Fruit fly (Drosophila melanogaster) whole organism, embryonic: ENCODE data around the gene CG15461.

Experiments used
- Asciz ChIP-seq: fragments of 200-800 bp; sonication (Bioruptor generic); optimal IDR thresholded peaks from 2 replicates; lab custom pipeline; 2017; ENCODE audit warnings: missing biosample characterization, mild to moderate bottlenecking, missing genetic modification characterization, missing genetic modification reagents
- B-H1 ChIP-seq: fragments of 200-800 bp; sonication (Bioruptor generic); IDR thresholded peaks from 3 replicates; pipeline ENCODE4 v1.3.6; 2022; ENCODE audit warnings: missing biosample characterization, missing genetic modification characterization
- Bdp1 ChIP-seq: fragments of 200-800 bp; sonication (Bioruptor generic); optimal IDR thresholded peaks from 3 replicates; lab custom pipeline; 2016; ENCODE audit warnings: missing biosample characterization, missing genetic modification characterization
- CG10147 ChIP-seq: fragments of 200-800 bp; sonication (Bioruptor generic); optimal IDR thresholded peaks from 2 replicates; lab custom pipeline; 2019; ENCODE audit warnings: missing biosample characterization, mild to moderate bottlenecking, missing genetic modification characterization, moderate library complexity
- CG10431 ChIP-seq: fragments of 200-800 bp; sonication (Bioruptor generic); optimal IDR thresholded peaks from 3 replicates; lab custom pipeline; 2018; ENCODE audit warnings: missing biosample characterization, mild to moderate bottlenecking, missing genetic modification characterization
- CG12104 ChIP-seq: fragments of 200-800 bp; sonication (Bioruptor generic); optimal IDR thresholded peaks from 3 replicates; lab custom pipeline; 2016; ENCODE audit warnings: missing biosample characterization, missing genetic modification characterization
- CG12769 ChIP-seq: fragments of 200-800 bp; sonication (Bioruptor generic); optimal IDR thresholded peaks from 2 replicates; lab custom pipeline; 2019; ENCODE audit warnings: missing biosample characterization, mild to moderate bottlenecking, missing genetic modification characterization, moderate library complexity
- CG13123 ChIP-seq: fragments of 200-800 bp; sonication (Bioruptor generic); optimal IDR thresholded peaks from 2 replicates; lab custom pipeline; 2016; ENCODE audit warnings: missing biosample characterization, missing genetic modification characterization
- CG14710 ChIP-seq: fragments of 200-800 bp; sonication (Bioruptor generic); optimal IDR thresholded peaks from 3 replicates; lab custom pipeline; 2019; ENCODE audit warnings: missing biosample characterization, mild to moderate bottlenecking, missing genetic modification characterization, moderate library complexity
- CG17359 ChIP-seq: fragments of 200-800 bp; sonication (Bioruptor generic); optimal IDR thresholded peaks from 3 replicates; lab custom pipeline; 2018; ENCODE audit warnings: missing biosample characterization, mild to moderate bottlenecking, missing genetic modification characterization, moderate library complexity
- CG17361 ChIP-seq: fragments of 200-800 bp; sonication (Bioruptor generic); IDR thresholded peaks from 3 replicates; pipeline ENCODE4 v1.3.6; 2022; ENCODE audit warnings: missing biosample characterization, missing genetic modification characterization
- CG1832 ChIP-seq: fragments of 200-800 bp; sonication (Bioruptor generic); optimal IDR thresholded peaks from 2 replicates; lab custom pipeline; 2017; ENCODE audit warnings: missing biosample characterization, mild to moderate bottlenecking, missing genetic modification characterization, inconsistent platforms
- CG2678 ChIP-seq: fragments of 200-800 bp; sonication (Bioruptor generic); optimal IDR thresholded peaks from 3 replicates; lab custom pipeline; 2019; ENCODE audit warnings: missing biosample characterization, mild to moderate bottlenecking, missing genetic modification characterization, moderate library complexity
- CG33557 ChIP-seq: fragments of 200-800 bp; sonication (Bioruptor generic); optimal IDR thresholded peaks from 2 replicates; lab custom pipeline; 2019; ENCODE audit warnings: missing biosample characterization, mild to moderate bottlenecking, missing genetic modification characterization, moderate library complexity
- CG3407 ChIP-seq: fragments of 200-800 bp; sonication (Bioruptor generic); optimal IDR thresholded peaks from 2 replicates; lab custom pipeline; 2018; ENCODE audit warnings: missing biosample characterization, mild to moderate bottlenecking, missing genetic modification characterization
- CG42726 ChIP-seq: fragments of 200-800 bp; sonication (Bioruptor generic); IDR thresholded peaks from 2 replicates; pipeline ENCODE4 v1.3.6; 2022; ENCODE audit warnings: missing biosample characterization, missing genetic modification characterization; ENCODE audit not compliant: partially characterized antibody
- CG43689 ChIP-seq: fragments of 200-800 bp; sonication (Bioruptor generic); IDR thresholded peaks from 2 replicates; pipeline ENCODE4 v1.3.6; 2022; ENCODE audit warnings: missing biosample characterization, missing genetic modification characterization
- CG8765 ChIP-seq: fragments of 200-800 bp; sonication (Bioruptor generic); IDR thresholded peaks from 2 replicates; pipeline ENCODE4 v1.3.6; 2022; ENCODE audit warnings: missing biosample characterization, missing genetic modification characterization
- D ChIP-seq, 2 experiments: fragments of 200-800 bp in 1 of 2; fragments of >200 bp in 1 of 2; sonication (Bioruptor generic) in 1 of 2; optimal IDR thresholded peaks; 2 replicates in 1 of 2; 3 replicates in 1 of 2; lab custom pipeline; 2017; ENCODE audit warnings: mild to moderate bottlenecking in 1 of 2, missing biosample characterization in 1 of 2, missing genetic modification characterization in 1 of 2, missing genetic modification reagents in 1 of 2
- Dbx ChIP-seq: fragments of 200-800 bp; sonication (Bioruptor generic); IDR thresholded peaks from 3 replicates; pipeline ENCODE4 v1.3.6; 2022; ENCODE audit warnings: missing biosample characterization, missing genetic modification characterization
- HLHmδ ChIP-seq: fragments of 200-800 bp; sonication (Bioruptor generic); optimal IDR thresholded peaks from 2 replicates; lab custom pipeline; 2018; ENCODE audit warnings: missing biosample characterization, mild to moderate bottlenecking, missing genetic modification characterization, moderate library complexity
- HmgD ChIP-seq: fragments of 200-800 bp; sonication (Bioruptor generic); optimal IDR thresholded peaks from 3 replicates; lab custom pipeline; 2016; ENCODE audit warnings: missing biosample characterization, missing genetic modification characterization
- Hmr ChIP-seq: fragments of 200-800 bp; sonication (Bioruptor generic); optimal IDR thresholded peaks from 3 replicates; lab custom pipeline; 2017; ENCODE audit warnings: mild to moderate bottlenecking, missing biosample characterization, missing genetic modification reagents, missing genetic modification characterization
- Hr51 ChIP-seq, 2 experiments: fragments of 200-800 bp; sonication (Bioruptor generic); optimal IDR thresholded peaks; 2 replicates in 1 of 2; 3 replicates in 1 of 2; lab custom pipeline; 2016 to 2018; ENCODE audit warnings: missing biosample characterization in 2 of 2, missing genetic modification characterization in 2 of 2, mild to moderate bottlenecking in 1 of 2, moderate library complexity in 1 of 2
- Lhr ChIP-seq: fragments of 200-800 bp; sonication (Bioruptor generic); optimal IDR thresholded peaks from 3 replicates; lab custom pipeline; 2017; ENCODE audit warnings: mild to moderate bottlenecking, missing biosample characterization, missing genetic modification reagents, missing genetic modification characterization
- Lim3 ChIP-seq: fragments of 200-800 bp; sonication (Bioruptor generic); IDR thresholded peaks from 2 replicates; pipeline ENCODE4 v1.3.6; 2022; ENCODE audit warnings: missing biosample characterization, missing genetic modification characterization
- Lpt ChIP-seq: fragments of >200 bp; optimal IDR thresholded peaks from 2 replicates; lab custom pipeline; 2018; ENCODE audit warnings: missing biosample characterization, missing genetic modification characterization
- Nf-YC ChIP-seq: fragments of 200-800 bp; optimal IDR thresholded peaks from 3 replicates; lab custom pipeline; 2019; ENCODE audit warnings: missing biosample characterization, mild to moderate bottlenecking, missing genetic modification characterization, moderate library complexity
- Rx ChIP-seq: fragments of 200-800 bp; sonication (Bioruptor generic); IDR thresholded peaks from 2 replicates; pipeline ENCODE4 v1.3.6; 2022; ENCODE audit warnings: missing biosample characterization, missing genetic modification characterization
- Sox102F ChIP-seq: fragments of 200-800 bp; sonication (Bioruptor generic); optimal IDR thresholded peaks from 2 replicates; lab custom pipeline; 2018; ENCODE audit warnings: missing biosample characterization, mild to moderate bottlenecking, missing genetic modification characterization, moderate library complexity
- ac ChIP-seq: fragments of 200-800 bp; sonication (Bioruptor generic); optimal IDR thresholded peaks from 3 replicates; lab custom pipeline; 2017; ENCODE audit warnings: missing biosample characterization, mild to moderate bottlenecking, missing genetic modification characterization
- cwo ChIP-seq: fragments of 200-800 bp; sonication (Bioruptor generic); optimal IDR thresholded peaks from 3 replicates; lab custom pipeline; 2017; ENCODE audit warnings: missing biosample characterization, missing genetic modification characterization, mild to moderate bottlenecking, moderate library complexity, missing genetic modification reagents
- dmrt99B ChIP-seq: fragments of 200-800 bp; sonication (Bioruptor generic); optimal IDR thresholded peaks from 2 replicates; lab custom pipeline; 2018; ENCODE audit warnings: missing biosample characterization, mild to moderate bottlenecking, missing genetic modification characterization, moderate library complexity
- fd64A ChIP-seq: fragments of 200-800 bp; sonication (Bioruptor generic); optimal IDR thresholded peaks from 3 replicates; lab custom pipeline; 2018; ENCODE audit warnings: missing biosample characterization, mild to moderate bottlenecking, missing genetic modification characterization
- hb ChIP-seq: fragments of 200-800 bp; sonication (Bioruptor generic); IDR thresholded peaks from 3 replicates; pipeline ENCODE4 v1.3.6; 2022; ENCODE audit warnings: missing biosample characterization, missing genetic modification characterization; ENCODE audit not compliant: partially characterized antibody
- jing ChIP-seq: fragments of 200-800 bp; sonication (Bioruptor generic); optimal IDR thresholded peaks from 2 replicates; lab custom pipeline; 2018; ENCODE audit warnings: missing biosample characterization, mild to moderate bottlenecking, missing genetic modification characterization
- lmd ChIP-seq: fragments of 200-800 bp; sonication (Bioruptor generic); IDR thresholded peaks from 2 replicates; pipeline ENCODE4 v1.3.6; 2022; ENCODE audit warnings: missing biosample characterization, missing genetic modification characterization
- maf-S ChIP-seq: fragments of 200-800 bp; sonication (Bioruptor generic); optimal IDR thresholded peaks from 2 replicates; lab custom pipeline; 2016; ENCODE audit warnings: missing biosample characterization, missing genetic modification characterization
- pzg ChIP-seq: fragments of 200-800 bp; sonication (Bioruptor generic); optimal IDR thresholded peaks from 3 replicates; lab custom pipeline; 2018; ENCODE audit warnings: missing biosample characterization, mild to moderate bottlenecking, missing genetic modification characterization, moderate library complexity
- repo ChIP-seq: fragments of 200-800 bp; sonication (Bioruptor generic); optimal IDR thresholded peaks from 2 replicates; lab custom pipeline; 2016; ENCODE audit warnings: missing biosample characterization, missing genetic modification characterization
- salm ChIP-seq: fragments of 200-800 bp; sonication (Bioruptor generic); optimal IDR thresholded peaks from 2 replicates; lab custom pipeline; 2018; ENCODE audit warnings: missing biosample characterization, mild to moderate bottlenecking, missing genetic modification characterization
- shn ChIP-seq: fragments of 200-800 bp; sonication (Bioruptor generic); optimal IDR thresholded peaks from 3 replicates; lab custom pipeline; 2016; ENCODE audit warnings: missing biosample characterization, missing genetic modification characterization
- slp2 ChIP-seq: fragments of 200-800 bp; sonication (Bioruptor generic); optimal IDR thresholded peaks from 2 replicates; lab custom pipeline; 2016; ENCODE audit warnings: missing biosample characterization, missing genetic modification characterization
- sna ChIP-seq: fragments of 200-800 bp; sonication (Bioruptor generic); IDR thresholded peaks from 2 replicates; pipeline ENCODE4 v1.3.6; 2022; ENCODE audit warnings: missing biosample characterization, missing genetic modification characterization; ENCODE audit not compliant: partially characterized antibody
- tin ChIP-seq: fragments of 200-800 bp; sonication (Bioruptor generic); optimal IDR thresholded peaks from 3 replicates; lab custom pipeline; 2016; ENCODE audit warnings: missing biosample characterization, missing genetic modification characterization
- tio ChIP-seq: fragments of 200-800 bp; sonication (Bioruptor generic); optimal IDR thresholded peaks from 2 replicates; lab custom pipeline; 2017; ENCODE audit warnings: missing biosample characterization, missing genetic modification characterization, inconsistent platforms
- unc-4 ChIP-seq: fragments of 200-800 bp; sonication (Bioruptor generic); IDR thresholded peaks from 2 replicates; pipeline ENCODE4 v1.3.6; 2022; ENCODE audit warnings: missing biosample characterization, missing genetic modification characterization; ENCODE audit not compliant: partially characterized antibody
- usp ChIP-seq: fragments of >200 bp; optimal IDR thresholded peaks from 2 replicates; lab custom pipeline; 2017; ENCODE audit warnings: missing biosample characterization, missing genetic modification characterization
- zen ChIP-seq: fragments of 200-800 bp; sonication (Bioruptor generic); optimal IDR thresholded peaks from 3 replicates; lab custom pipeline; 2018; ENCODE audit warnings: missing biosample characterization, mild to moderate bottlenecking, missing genetic modification characterization, moderate library complexity

Gene CG15461

dm6 chrX:20447865-20448584 is 38.0 kb upstream of the CG15461 start (continued):
- TF ChIP-seq CG10147 (GFP tag; lab: Kevin White, UChicago) (no peak), CG3407 (GFP tag; lab: Kevin White, UChicago) (no peak), shn (GFP tag; lab: Kevin White, UChicago) (no peak), CG2678 (tag; lab: Kevin White, UChicago) (peak; percentile 57), CG17361 (GFP tag; lab: Robert Waterston, UW) (0 out of 3 replicates have a peak, but pooled peaks have one; percentile 33), B-H1 (no peak), ac (GFP tag; lab: Kevin White, UChicago) (no peak), HLHmδ (no peak), Hr51 (GFP tag; optimal IDR thresholded peaks at IDR 0.05; lab: Kevin White, UChicago) (peak in 1 of 2 experiments; percentile 26), cwo (GFP tag; lab: Kevin White, UChicago) (no peak), Lim3 (GFP tag; lab: Robert Waterston, UW) (no peak), dmrt99B (tag; lab: Kevin White, UChicago) (peak; percentile 27), Dbx (no peak), D (optimal IDR thresholded peaks at IDR 0.05; lab: Kevin White, UChicago) (no peak), D (GFP tag; optimal IDR thresholded peaks at IDR 0.05; lab: Kevin White, UChicago) (no peak), CG33557 (GFP tag; lab: Kevin White, UChicago) (no peak), pzg (GFP tag; lab: Kevin White, UChicago) (no peak), CG13123 (no peak), Rx (GFP tag; lab: Robert Waterston, UW) (no peak), Hmr (peak; percentile 36), Lpt (GFP tag; lab: Kevin White, UChicago) (no peak), usp (GFP tag; lab: Kevin White, UChicago) (no peak), salm (tag; lab: Kevin White, UChicago) (no peak), Bdp1 (no peak), lmd (GFP tag; lab: Robert Waterston, UW) (no peak), sna (no peak), zen (no peak), CG1832 (GFP tag; lab: Kevin White, UChicago) (no peak), CG8765 (GFP tag; lab: Robert Waterston, UW) (no peak), hb (GFP tag; lab: Robert Waterston, UW) (no peak), slp2 (no peak), repo (no peak), Lhr (no peak), tio (GFP tag; lab: Kevin White, UChicago) (no peak), HmgD (GFP tag; lab: Kevin White, UChicago) (no peak), CG43689 (no peak), Asciz (no peak), CG10431 (GFP tag; lab: Kevin White, UChicago) (no peak), unc-4 (GFP tag; lab: Robert Waterston, UW) (no peak), CG12104 (GFP tag; lab: Kevin White, UChicago) (no peak), fd64A (no peak), tin (no peak), Nf-YC (tag; lab: Kevin White, UChicago) (no peak), jing (no peak), CG12769 (tag; lab: Kevin White, UChicago) (no peak), CG42726 (no peak), Sox102F (GFP tag; lab: Kevin White, UChicago) (no peak), CG14710 (no peak), CG17359 (tag; lab: Kevin White, UChicago) (peak; percentile 3), maf-S (GFP tag; lab: Kevin White, UChicago) (no peak)
